Fruit fly (Drosophila melanogaster) whole organism, embryonic: Measurements from ENCODE around the gene CG32686.

Experiments used
- Atf3 ChIP-seq: fragments of 200-800 bp; sonication (Bioruptor generic); optimal IDR thresholded peaks from 3 replicates; lab custom pipeline; 2016; ENCODE audit warnings: missing biosample characterization, missing genetic modification characterization
- CG11085 ChIP-seq: fragments of 200-800 bp; sonication (Bioruptor generic); IDR thresholded peaks from 2 replicates; pipeline ENCODE4 v1.3.6; 2022; ENCODE audit warnings: missing biosample characterization, missing genetic modification characterization
- CG11398 ChIP-seq: fragments of 200-800 bp; sonication (Bioruptor generic); optimal IDR thresholded peaks from 2 replicates; lab custom pipeline; 2016; ENCODE audit warnings: missing biosample characterization, missing genetic modification characterization
- CG11695 ChIP-seq: fragments of 200-800 bp; sonication (Bioruptor generic); IDR thresholded peaks from 3 replicates; pipeline ENCODE4 v1.3.6; 2022; ENCODE audit warnings: missing biosample characterization, missing genetic modification characterization
- CG12071 ChIP-seq: fragments of 200-800 bp; sonication (Bioruptor generic); optimal IDR thresholded peaks from 3 replicates; lab custom pipeline; 2018; ENCODE audit warnings: missing biosample characterization, mild to moderate bottlenecking, missing genetic modification characterization
- CG12104 ChIP-seq: fragments of 200-800 bp; sonication (Bioruptor generic); optimal IDR thresholded peaks from 3 replicates; lab custom pipeline; 2016; ENCODE audit warnings: missing biosample characterization, missing genetic modification characterization
- CG12744 ChIP-seq: fragments of 200-800 bp; sonication (Bioruptor generic); optimal IDR thresholded peaks from 2 replicates; lab custom pipeline; 2016; ENCODE audit warnings: missing biosample characterization, missing genetic modification characterization
- CG13775 ChIP-seq: fragments of 200-800 bp; sonication (Bioruptor generic); optimal IDR thresholded peaks from 3 replicates; lab custom pipeline; 2017; ENCODE audit warnings: missing biosample characterization, mild to moderate bottlenecking, missing genetic modification characterization
- CG14667 ChIP-seq: fragments of 200-800 bp; sonication (Bioruptor generic); IDR thresholded peaks from 2 replicates; pipeline ENCODE4 v1.3.6; 2022; ENCODE audit warnings: missing biosample characterization, missing genetic modification characterization
- CG14710 ChIP-seq: fragments of 200-800 bp; sonication (Bioruptor generic); optimal IDR thresholded peaks from 3 replicates; lab custom pipeline; 2019; ENCODE audit warnings: missing biosample characterization, mild to moderate bottlenecking, missing genetic modification characterization, moderate library complexity
- CG15514 ChIP-seq: fragments of 200-800 bp; sonication (Bioruptor generic); optimal IDR thresholded peaks from 3 replicates; lab custom pipeline; 2017; ENCODE audit warnings: missing biosample characterization, missing genetic modification characterization, mild to moderate bottlenecking, moderate library complexity, missing genetic modification reagents
- CG17186 ChIP-seq: fragments of 200-800 bp; sonication (Bioruptor generic); optimal IDR thresholded peaks from 3 replicates; lab custom pipeline; 2017; ENCODE audit warnings: missing biosample characterization, missing genetic modification reagents, missing genetic modification characterization
- CG17568 ChIP-seq: fragments of 200-800 bp; sonication (Bioruptor generic); optimal IDR thresholded peaks from 2 replicates; lab custom pipeline; 2018; ENCODE audit warnings: missing biosample characterization, mild to moderate bottlenecking, missing genetic modification characterization, moderate library complexity
- CG17912 ChIP-seq: fragments of 200-800 bp; sonication (Bioruptor generic); optimal IDR thresholded peaks from 2 replicates; lab custom pipeline; 2018; ENCODE audit warnings: missing biosample characterization, mild to moderate bottlenecking, missing genetic modification characterization
- CG18476 ChIP-seq: fragments of 200-800 bp; sonication (Bioruptor generic); optimal IDR thresholded peaks from 2 replicates; lab custom pipeline; 2016; ENCODE audit warnings: missing biosample characterization, mild to moderate bottlenecking, missing genetic modification characterization
- CG2889 ChIP-seq: fragments of 200-800 bp; sonication (Bioruptor generic); IDR thresholded peaks from 3 replicates; pipeline ENCODE4 v1.3.6; 2022; ENCODE audit warnings: missing biosample characterization, missing genetic modification characterization
- CG3838 ChIP-seq: fragments of 200-800 bp; sonication (Bioruptor generic); optimal IDR thresholded peaks from 3 replicates; lab custom pipeline; 2016; ENCODE audit warnings: missing biosample characterization, missing genetic modification characterization
- CG4360 ChIP-seq: fragments of 200-800 bp; sonication (Bioruptor generic); IDR thresholded peaks from 2 replicates; pipeline ENCODE4 v1.3.6; 2022; ENCODE audit warnings: missing biosample characterization, missing genetic modification characterization
- CG4404 ChIP-seq: fragments of 200-800 bp; sonication (Bioruptor generic); IDR thresholded peaks from 2 replicates; pipeline ENCODE4 v1.3.6; 2022; ENCODE audit warnings: missing biosample characterization, missing genetic modification characterization
- CG6175 ChIP-seq: fragments of 200-800 bp; sonication (Bioruptor generic); IDR thresholded peaks from 3 replicates; pipeline ENCODE4 v1.3.6; 2022; ENCODE audit warnings: missing biosample characterization, missing genetic modification characterization
- CG7963 ChIP-seq: fragments of 200-800 bp; sonication (Bioruptor generic); IDR thresholded peaks from 3 replicates; pipeline ENCODE4 v1.3.6; 2022; ENCODE audit warnings: missing biosample characterization, missing genetic modification characterization; ENCODE audit not compliant: partially characterized antibody
- CG8089 ChIP-seq: fragments of 200-800 bp; sonication (Bioruptor generic); optimal IDR thresholded peaks from 3 replicates; lab custom pipeline; 2016; ENCODE audit warnings: missing biosample characterization, missing genetic modification characterization
- CG8478 ChIP-seq: fragments of >200 bp; optimal IDR thresholded peaks from 2 replicates; lab custom pipeline; 2018
- Fer3 ChIP-seq: fragments of 200-800 bp; sonication (Bioruptor generic); optimal IDR thresholded peaks from 2 replicates; lab custom pipeline; 2018; ENCODE audit warnings: missing biosample characterization, mild to moderate bottlenecking, missing genetic modification characterization, moderate library complexity
- HLH4C ChIP-seq: fragments of 200-800 bp; sonication (Bioruptor generic); IDR thresholded peaks from 3 replicates; pipeline ENCODE4 v1.3.6; 2022; ENCODE audit warnings: missing biosample characterization, missing genetic modification characterization; ENCODE audit not compliant: partially characterized antibody
- Hand ChIP-seq: fragments of 200-800 bp; sonication (Bioruptor generic); optimal IDR thresholded peaks from 2 replicates; lab custom pipeline; 2017; ENCODE audit warnings: mild to moderate bottlenecking, missing biosample characterization, missing genetic modification reagents, missing genetic modification characterization
- Hey ChIP-seq: fragments of 200-800 bp; sonication (Bioruptor generic); optimal IDR thresholded peaks from 3 replicates; lab custom pipeline; 2018; ENCODE audit warnings: missing biosample characterization, mild to moderate bottlenecking, missing genetic modification characterization
- Hsf ChIP-seq: fragments of 200-800 bp; sonication (Bioruptor generic); optimal IDR thresholded peaks from 3 replicates; lab custom pipeline; 2016; ENCODE audit warnings: missing biosample characterization, missing genetic modification characterization
- Lpt ChIP-seq: fragments of >200 bp; optimal IDR thresholded peaks from 2 replicates; lab custom pipeline; 2018; ENCODE audit warnings: missing biosample characterization, missing genetic modification characterization
- Max ChIP-seq: fragments of 200-800 bp; sonication (Bioruptor generic); optimal IDR thresholded peaks from 2 replicates; lab custom pipeline; 2016; ENCODE audit warnings: missing biosample characterization, mild to moderate bottlenecking, missing genetic modification characterization
- Mes4 ChIP-seq: fragments of 200-800 bp; sonication (Bioruptor generic); optimal IDR thresholded peaks from 2 replicates; lab custom pipeline; 2016; ENCODE audit warnings: missing biosample characterization, missing genetic modification characterization
- Neu2 ChIP-seq: fragments of 200-800 bp; sonication (Bioruptor generic); optimal IDR thresholded peaks from 3 replicates; lab custom pipeline; 2016; ENCODE audit warnings: missing biosample characterization, missing genetic modification characterization, borderline replicate concordance
- Nf-YC ChIP-seq: fragments of 200-800 bp; optimal IDR thresholded peaks from 3 replicates; lab custom pipeline; 2019; ENCODE audit warnings: missing biosample characterization, mild to moderate bottlenecking, missing genetic modification characterization, moderate library complexity
- Oli ChIP-seq: fragments of 200-800 bp; sonication (Bioruptor generic); optimal IDR thresholded peaks from 2 replicates; lab custom pipeline; 2018; ENCODE audit warnings: missing biosample characterization, mild to moderate bottlenecking, missing genetic modification characterization, moderate library complexity
- Xrp1 ChIP-seq: fragments of 200-800 bp; sonication (Bioruptor generic); IDR thresholded peaks from 2 replicates; pipeline ENCODE4 v1.3.6; 2022; ENCODE audit warnings: missing biosample characterization, missing genetic modification characterization
- abd-A ChIP-seq: fragments of 200-800 bp; sonication (Bioruptor generic); optimal IDR thresholded peaks from 3 replicates; lab custom pipeline; 2019; ENCODE audit warnings: missing biosample characterization, mild to moderate bottlenecking, missing genetic modification characterization, moderate library complexity
- bsh ChIP-seq, 2 experiments: fragments of 200-800 bp; sonication (Bioruptor generic); optimal IDR thresholded peaks; 2 replicates each; lab custom pipeline; 2017 to 2018; ENCODE audit warnings: mild to moderate bottlenecking in 2 of 2, missing biosample characterization in 2 of 2, missing genetic modification characterization in 2 of 2, moderate library complexity in 1 of 2
- cg ChIP-seq: fragments of 200-800 bp; sonication (Bioruptor generic); optimal IDR thresholded peaks from 3 replicates; lab custom pipeline; 2019; ENCODE audit warnings: missing biosample characterization, mild to moderate bottlenecking, missing genetic modification characterization, moderate library complexity
- cwo ChIP-seq: fragments of 200-800 bp; sonication (Bioruptor generic); optimal IDR thresholded peaks from 3 replicates; lab custom pipeline; 2017; ENCODE audit warnings: missing biosample characterization, missing genetic modification characterization, mild to moderate bottlenecking, moderate library complexity, missing genetic modification reagents
- dimm ChIP-seq: fragments of 200-800 bp; sonication (Bioruptor generic); IDR thresholded peaks from 2 replicates; pipeline ENCODE4 v1.3.6; 2022; ENCODE audit warnings: missing biosample characterization, missing genetic modification characterization
- exex ChIP-seq: fragments of 200-800 bp; sonication (Bioruptor generic); optimal IDR thresholded peaks from 4 replicates; lab custom pipeline; 2018; ENCODE audit warnings: missing biosample characterization, mild to moderate bottlenecking, missing genetic modification characterization, moderate library complexity
- grau ChIP-seq: fragments of 200-800 bp; optimal IDR thresholded peaks from 3 replicates; lab custom pipeline; 2019; ENCODE audit warnings: missing biosample characterization, mild to moderate bottlenecking, missing genetic modification characterization, moderate library complexity
- gro ChIP-seq: fragments of 200-800 bp; sonication (Bioruptor generic); optimal IDR thresholded peaks from 2 replicates; lab custom pipeline; 2016; ENCODE audit warnings: missing biosample characterization, missing genetic modification characterization
- ham ChIP-seq: fragments of 200-800 bp; sonication (Bioruptor generic); IDR thresholded peaks from 2 replicates; pipeline ENCODE4 v1.3.6; 2022; ENCODE audit warnings: missing biosample characterization, missing genetic modification characterization
- nerfin-1 ChIP-seq: fragments of 200-800 bp; sonication (Bioruptor generic); optimal IDR thresholded peaks from 3 replicates; lab custom pipeline; 2019; ENCODE audit warnings: missing biosample characterization, mild to moderate bottlenecking, missing genetic modification characterization, moderate library complexity
- oc ChIP-seq: fragments of 200-800 bp; sonication (Bioruptor generic); optimal IDR thresholded peaks from 2 replicates; lab custom pipeline; 2018; ENCODE audit warnings: missing biosample characterization, mild to moderate bottlenecking, missing genetic modification characterization, moderate library complexity
- pros ChIP-seq: fragments of 200-800 bp; sonication (Bioruptor generic); optimal IDR thresholded peaks from 3 replicates; lab custom pipeline; 2019; ENCODE audit warnings: missing biosample characterization, mild to moderate bottlenecking, missing genetic modification characterization, moderate library complexity
- rib ChIP-seq: fragments of 200-800 bp; sonication (Bioruptor generic); IDR thresholded peaks from 2 replicates; pipeline ENCODE4 v1.3.6; 2022; ENCODE audit warnings: missing biosample characterization, missing genetic modification characterization
- run ChIP-seq: fragments of 200-800 bp; sonication (Bioruptor generic); optimal IDR thresholded peaks from 3 replicates; lab custom pipeline; 2018; ENCODE audit warnings: missing biosample characterization, mild to moderate bottlenecking, missing genetic modification characterization
- seq ChIP-seq: fragments of 200-800 bp; sonication (Bioruptor generic); IDR thresholded peaks from 2 replicates; pipeline ENCODE4 v1.3.6; 2022; ENCODE audit warnings: missing biosample characterization, missing genetic modification characterization
- stwl ChIP-seq: fragments of 200-800 bp; sonication (Bioruptor generic); optimal IDR thresholded peaks from 3 replicates; lab custom pipeline; 2018; ENCODE audit warnings: missing biosample characterization, mild to moderate bottlenecking, missing genetic modification characterization, moderate library complexity

The CG32686 gene

dm6 chrX:10387672-10388071 is 12.6 kb upstream of the CG32686 start (continued):
- no peak for TF ChIP-seq CG11085 (GFP tag; lab: Robert Waterston, UW)
- no peak for TF ChIP-seq CG17568
- TF ChIP-seq cwo: no peak
- TF ChIP-seq CG18476 (GFP tag; lab: Kevin White, UChicago): no peak
- no peak for TF ChIP-seq CG4360 (GFP tag; lab: Robert Waterston, UW)
- TF ChIP-seq nerfin-1 (tag; lab: Kevin White, UChicago): no peak
- no peak for TF ChIP-seq CG3838
- TF ChIP-seq CG8089 (GFP tag; lab: Kevin White, UChicago): no peak
- TF ChIP-seq CG7963 (GFP tag; lab: Robert Waterston, UW): no peak
- TF ChIP-seq Mes4: no peak
- TF ChIP-seq Hand: no peak
- TF ChIP-seq cg: no peak
- TF ChIP-seq stwl (tag; lab: Kevin White, UChicago): no peak
- TF ChIP-seq rib (GFP tag; lab: Robert Waterston, UW): 0 out of 2 replicates have a peak, but pooled peaks have one; percentile 31
- no peak for TF ChIP-seq CG17912 (GFP tag; lab: Kevin White, UChicago)
- peak; percentile 40 for TF ChIP-seq Oli (tag; lab: Kevin White, UChicago)
- TF ChIP-seq CG12744 (GFP tag; lab: Kevin White, UChicago): no peak
- peak; percentile 15 for TF ChIP-seq CG13775 (GFP tag; lab: Kevin White, UChicago)
- peak in 1 of 2 experiments; percentile 32 for TF ChIP-seq bsh (GFP tag; optimal IDR thresholded peaks at IDR 0.05; lab: Kevin White, UChicago)
- no peak for TF ChIP-seq CG17186
- TF ChIP-seq exex (tag; lab: Kevin White, UChicago): no peak
- peak; percentile 1 for TF ChIP-seq CG15514
- TF ChIP-seq Nf-YC (tag; lab: Kevin White, UChicago): no peak
- TF ChIP-seq CG12104: no peak
- no peak for TF ChIP-seq Atf3
- peak; percentile 40; the same call in 1 of the 2 replicates for TF ChIP-seq CG14667 (GFP tag; lab: Robert Waterston, UW)
- TF ChIP-seq dimm (GFP tag; lab: Robert Waterston, UW): no peak
- no peak for TF ChIP-seq ham (GFP tag; lab: Robert Waterston, UW)
- 0 out of 3 replicates have a peak, but pooled peaks have one; percentile 29 for TF ChIP-seq CG2889 (GFP tag; lab: Robert Waterston, UW)
- TF ChIP-seq gro (GFP tag; lab: Kevin White, UChicago): peak; percentile 63
- TF ChIP-seq CG14710 (tag; lab: Kevin White, UChicago): no peak
- no peak for TF ChIP-seq CG11398 (GFP tag; lab: Kevin White, UChicago)
- TF ChIP-seq run: no peak
- peak; percentile 45 for TF ChIP-seq Hsf (GFP tag; lab: Kevin White, UChicago)
- peak; percentile 78 for TF ChIP-seq grau
- TF ChIP-seq CG12071: peak; percentile 37
- no peak for TF ChIP-seq oc (tag; lab: Kevin White, UChicago)
- TF ChIP-seq Max (GFP tag; lab: Kevin White, UChicago): no peak
- no peak for TF ChIP-seq Lpt (GFP tag; lab: Kevin White, UChicago)
- peak; percentile 24; the same call in 1 of the 2 replicates for TF ChIP-seq Xrp1 (GFP tag; lab: Robert Waterston, UW)
- TF ChIP-seq CG4404 (GFP tag; lab: Robert Waterston, UW): 0 out of 2 replicates have a peak, but pooled peaks have one; percentile 29
- no peak for TF ChIP-seq CG6175 (GFP tag; lab: Robert Waterston, UW)
- TF ChIP-seq Hey: no peak
- TF ChIP-seq CG8478 (lab: Kevin White, UChicago): no peak
- peak; percentile 47 for TF ChIP-seq Fer3 (tag; lab: Kevin White, UChicago)
- no peak for TF ChIP-seq pros
- TF ChIP-seq seq (GFP tag; lab: Robert Waterston, UW): no peak
- no peak for TF ChIP-seq Neu2 (GFP tag; lab: Kevin White, UChicago)
- 0 out of 3 replicates have a peak, but pooled peaks have one; percentile 31 for TF ChIP-seq CG11695 (GFP tag; lab: Robert Waterston, UW)
- TF ChIP-seq abd-A (tag; lab: Kevin White, UChicago): no peak
- TF ChIP-seq HLH4C (GFP tag; lab: Robert Waterston, UW): no peak
